Worm (Caenorhabditis elegans) whole organism, L1 larva: Measurements from ENCODE around the gene K12H6.12.

Source experiments
- C34B4.2 ChIP-seq: sonication (generic microtip); optimal IDR thresholded peaks from 2 replicates; lab custom pipeline; 2017; ENCODE audit warnings: mild to moderate bottlenecking, missing genetic modification characterization, missing compliant biosample characterization
- aha-1 ChIP-seq: fragments of 150-350 bp; optimal IDR thresholded peaks from 2 replicates; lab custom pipeline; 2014; ENCODE audit warnings: missing biosample characterization, missing genetic modification characterization
- ama-1 ChIP-seq: fragments of 150-350 bp; optimal IDR thresholded peaks from 2 replicates; lab custom pipeline; 2014
- blmp-1 ChIP-seq: fragments of 150-350 bp; optimal IDR thresholded peaks from 2 replicates; lab custom pipeline; 2014; ENCODE audit warnings: missing biosample characterization, missing genetic modification characterization
- ceh-82 ChIP-seq, 3 experiments: fragments of 150-350 bp in 1 of 3; sonication (generic microtip) in 2 of 3; optimal IDR thresholded peaks; 2 replicates each; lab custom pipeline; 2014 to 2017; ENCODE audit warnings: missing biosample characterization in 3 of 3, missing genetic modification characterization in 3 of 3
- dpl-1 ChIP-seq, 3 experiments: fragments of 150-350 bp in 2 of 3; sonication (generic microtip) in 1 of 3; optimal IDR thresholded peaks; 2 replicates each; lab custom pipeline; 2014 to 2017; ENCODE audit warnings: missing biosample characterization in 3 of 3, missing genetic modification characterization in 3 of 3, missing genetic modification reagents in 3 of 3
- efl-1 ChIP-seq, 4 experiments: fragments of 150-350 bp; optimal IDR thresholded peaks in 3 of 4; peaks in 1 of 4; 1 replicate in 1 of 4; 2 replicates in 3 of 4; lab custom pipeline; 2014; ENCODE audit warnings: missing biosample characterization in 2 of 4, missing genetic modification characterization in 2 of 4, missing genetic modification reagents in 2 of 4
- efl-3 ChIP-seq: fragments of 200-800 bp; sonication (Bioruptor generic); optimal IDR thresholded peaks from 2 replicates; lab custom pipeline; 2018; ENCODE audit warnings: mild to moderate bottlenecking, missing genetic modification characterization, missing compliant biosample characterization
- elt-2 ChIP-seq: sonication (generic microtip); optimal IDR thresholded peaks from 2 replicates; lab custom pipeline; 2016; ENCODE audit warnings: missing genetic modification characterization, mild to moderate bottlenecking, inconsistent platforms, missing compliant biosample characterization, missing genetic modification reagents
- elt-3 ChIP-seq, 6 experiments: fragments of 150-350 bp in 1 of 6; sonication (generic microtip); optimal IDR thresholded peaks; 2 replicates each; lab custom pipeline; 2017 to 2018; ENCODE audit warnings: missing biosample characterization in 6 of 6, missing genetic modification characterization in 6 of 6, inconsistent platforms in 1 of 6
- fkh-10 ChIP-seq: sonication (generic microtip); optimal IDR thresholded peaks from 2 replicates; lab custom pipeline; 2017; ENCODE audit warnings: missing biosample characterization, missing genetic modification reagents, missing genetic modification characterization
- fkh-4 ChIP-seq: sonication (generic microtip); optimal IDR thresholded peaks from 2 replicates; lab custom pipeline; 2016; ENCODE audit warnings: missing compliant biosample characterization, missing genetic modification characterization, borderline replicate concordance
- fkh-8 ChIP-seq: sonication (generic microtip); optimal IDR thresholded peaks from 2 replicates; lab custom pipeline; 2016; ENCODE audit warnings: mild to moderate bottlenecking, missing genetic modification characterization, missing compliant biosample characterization
- hpl-2 ChIP-seq: fragments of 150-350 bp; optimal IDR thresholded peaks from 2 replicates; lab custom pipeline; 2014; ENCODE audit warnings: missing biosample characterization, missing genetic modification reagents, missing genetic modification characterization
- isw-1 ChIP-seq: fragments of 200-800 bp; sonication (Bioruptor generic); IDR thresholded peaks from 2 replicates; pipeline ENCODE4 v1.3.6; 2022; ENCODE audit warnings: missing genetic modification characterization, missing compliant biosample characterization
- lin-14 ChIP-seq: fragments of 200-800 bp; sonication (Bioruptor generic); optimal IDR thresholded peaks from 2 replicates; lab custom pipeline; 2018; ENCODE audit warnings: mild to moderate bottlenecking, missing genetic modification characterization, moderate library complexity, missing compliant biosample characterization
- lin-35 ChIP-seq, 2 experiments: fragments of 150-350 bp; optimal IDR thresholded peaks; 2 replicates each; lab custom pipeline; 2014; ENCODE audit warnings: missing biosample characterization in 2 of 2, missing genetic modification characterization in 2 of 2, missing genetic modification reagents in 2 of 2
- lin-39 ChIP-seq: fragments of 150-350 bp; optimal IDR thresholded peaks from 2 replicates; lab custom pipeline; 2014; ENCODE audit warnings: missing biosample characterization, missing genetic modification reagents, missing genetic modification characterization
- lir-3 ChIP-seq: sonication (generic microtip); optimal IDR thresholded peaks from 2 replicates; lab custom pipeline; 2016; ENCODE audit warnings: mild to moderate bottlenecking, missing genetic modification characterization, moderate library complexity, missing compliant biosample characterization; ENCODE audit not compliant: poor library complexity
- lsy-2 ChIP-seq, 2 experiments: fragments of 150-350 bp; optimal IDR thresholded peaks; 2 replicates each; lab custom pipeline; 2014; ENCODE audit warnings: missing biosample characterization in 2 of 2, missing genetic modification characterization in 2 of 2
- mab-9 ChIP-seq: fragments of 200-800 bp; sonication (Bioruptor generic); IDR thresholded peaks from 2 replicates; pipeline ENCODE4 v1.3.6; 2022; ENCODE audit warnings: missing genetic modification reagents, missing genetic modification characterization, missing compliant biosample characterization
- mdl-1 ChIP-seq, 2 experiments: fragments of 150-350 bp; optimal IDR thresholded peaks; 2 replicates each; lab custom pipeline; 2014 to 2017; ENCODE audit warnings: missing biosample characterization in 2 of 2, missing genetic modification characterization in 2 of 2, inconsistent platforms in 1 of 2
- nhr-19 ChIP-seq: fragments of 200-800 bp; sonication (Bioruptor generic); conservative IDR thresholded peaks from 2 replicates; pipeline ENCODE4 v1.3.6; 2022; ENCODE audit warnings: missing genetic modification characterization, missing compliant biosample characterization
- nhr-20 ChIP-seq: sonication (generic microtip); optimal IDR thresholded peaks from 2 replicates; lab custom pipeline; 2016; ENCODE audit warnings: mild to moderate bottlenecking, missing genetic modification characterization, missing compliant biosample characterization
- nhr-47 ChIP-seq: sonication (generic microtip); optimal IDR thresholded peaks from 2 replicates; lab custom pipeline; 2016; ENCODE audit warnings: mild to moderate bottlenecking, missing genetic modification characterization, moderate library complexity, missing compliant biosample characterization
- nhr-71 ChIP-seq: sonication (generic microtip); optimal IDR thresholded peaks from 2 replicates; lab custom pipeline; 2016; ENCODE audit warnings: mild to moderate bottlenecking, missing genetic modification characterization, moderate library complexity, missing compliant biosample characterization
- nhr-76 ChIP-seq: sonication (generic microtip); optimal IDR thresholded peaks from 2 replicates; lab custom pipeline; 2017; ENCODE audit warnings: missing biosample characterization, missing genetic modification characterization
- nhr-84 ChIP-seq: sonication (generic microtip); optimal IDR thresholded peaks from 2 replicates; lab custom pipeline; 2017; ENCODE audit warnings: missing biosample characterization, missing genetic modification characterization
- nhr-85 ChIP-seq: sonication (generic microtip); peaks from one replicate; lab custom pipeline; 2016; ENCODE audit warnings: missing genetic modification characterization, inconsistent platforms, missing compliant biosample characterization
- nhr-90 ChIP-seq: sonication (generic microtip); optimal IDR thresholded peaks from 2 replicates; lab custom pipeline; 2016; ENCODE audit warnings: mild to moderate bottlenecking, missing genetic modification characterization, missing compliant biosample characterization; ENCODE audit not compliant: poor library complexity
- skn-1 ChIP-seq: fragments of 150-350 bp; optimal IDR thresholded peaks from 2 replicates; lab custom pipeline; 2014; ENCODE audit warnings: missing biosample characterization, missing genetic modification characterization
- snu-23 ChIP-seq: sonication (generic microtip); optimal IDR thresholded peaks from 2 replicates; lab custom pipeline; 2016; ENCODE audit warnings: missing genetic modification characterization, missing compliant biosample characterization
- sox-4 ChIP-seq: sonication (generic microtip); optimal IDR thresholded peaks from 2 replicates; lab custom pipeline; 2016; ENCODE audit warnings: missing genetic modification characterization, missing compliant biosample characterization
- sup-37 ChIP-seq: fragments of 200-800 bp; sonication (Bioruptor generic); optimal IDR thresholded peaks from 2 replicates; lab custom pipeline; 2018; ENCODE audit warnings: mild to moderate bottlenecking, missing genetic modification characterization, missing compliant biosample characterization
- swsn-7 ChIP-seq: sonication (generic microtip); optimal IDR thresholded peaks from 2 replicates; lab custom pipeline; 2016; ENCODE audit warnings: missing genetic modification characterization, missing compliant biosample characterization
- tlp-1 ChIP-seq: fragments of 150-350 bp; optimal IDR thresholded peaks from 2 replicates; lab custom pipeline; 2014; ENCODE audit warnings: missing biosample characterization, missing genetic modification characterization
- unc-62 ChIP-seq: fragments of 150-350 bp; optimal IDR thresholded peaks from 2 replicates; lab custom pipeline; 2014; ENCODE audit warnings: missing biosample characterization, missing genetic modification reagents, missing genetic modification characterization
- unc-98 ChIP-seq: fragments of 200-800 bp; sonication (Bioruptor generic); IDR thresholded peaks from 2 replicates; pipeline ENCODE4 v1.3.6; 2022; ENCODE audit warnings: missing genetic modification characterization, missing compliant biosample characterization
- ztf-4 ChIP-seq: fragments of 150-350 bp; optimal IDR thresholded peaks from 2 replicates; lab custom pipeline; 2014; ENCODE audit warnings: missing biosample characterization, missing genetic modification characterization

K12H6.12 gene

DNA sequence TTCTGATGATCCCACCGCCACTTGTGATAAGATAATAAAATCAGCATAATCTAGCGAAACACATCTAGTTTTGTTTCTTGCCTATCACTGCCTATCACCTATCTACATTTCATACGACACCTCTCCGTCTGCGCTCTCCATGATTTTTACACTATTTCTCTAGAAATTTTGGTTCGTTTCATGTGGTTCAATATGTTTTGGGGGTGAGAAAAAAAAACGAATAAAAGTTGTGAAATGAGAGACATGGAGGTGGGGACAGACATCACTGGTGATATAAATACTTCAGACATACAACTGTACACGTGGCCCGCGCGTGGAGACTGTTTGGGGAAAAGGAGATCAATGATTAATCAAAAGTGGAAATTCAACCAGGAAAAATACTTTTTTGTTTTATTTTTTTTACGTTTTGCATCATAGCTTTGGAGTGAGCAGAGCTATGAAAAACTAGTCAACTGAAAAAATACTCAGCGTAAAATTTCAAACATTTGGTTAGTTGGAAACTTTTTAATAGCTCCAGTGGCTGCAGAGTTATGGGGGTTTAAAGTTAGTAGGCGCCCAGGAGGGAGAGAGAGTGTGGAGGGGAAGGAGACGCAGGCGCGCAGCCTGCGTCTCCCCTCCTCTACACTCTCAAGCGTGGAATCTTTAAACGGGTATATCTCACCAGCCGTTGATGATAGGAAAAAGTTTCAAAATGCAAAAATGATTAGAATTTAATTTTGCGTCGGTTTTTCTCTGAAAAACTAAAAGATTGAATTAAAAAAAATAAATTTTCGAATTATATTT, 5.0 kb upstream of the K12H6.12 start:
- peak in 1 of 2 experiments; percentile 49 for TF ChIP-seq mdl-1 (tag; optimal IDR thresholded peaks at IDR 0.05; lab: Kevin White, UChicago)
- peak in 4 of 6 experiments; percentile 11 to 87 (median 68) for TF ChIP-seq elt-3 (tag; optimal IDR thresholded peaks at IDR 0.05; lab: Kevin White, UChicago)
- peak; percentile 50 for TF ChIP-seq blmp-1 (tag; lab: Kevin White, UChicago)
- TF ChIP-seq nhr-90: peak; percentile 31
- no peak for TF ChIP-seq aha-1 (tag; lab: Kevin White, UChicago)
- TF ChIP-seq hpl-2 (GFP tag; lab: Kevin White, UChicago): no peak
- peak; percentile 24 for TF ChIP-seq snu-23 (GFP tag; lab: Kevin White, UChicago)
- peak; percentile 48 for TF ChIP-seq lin-14 (GFP tag; lab: Kevin White, UChicago)
- 0 out of 2 replicates have a peak, but pooled peaks have one; percentile 5 for TF ChIP-seq nhr-19 (GFP tag; lab: Robert Waterston, UW)
- peak; percentile 38 for TF ChIP-seq nhr-71 (tag; lab: Kevin White, UChicago)
- TF ChIP-seq elt-2 (tag; lab: Kevin White, UChicago): peak; percentile 90
- no peak for TF ChIP-seq isw-1 (GFP tag; lab: Robert Waterston, UW)
- TF ChIP-seq fkh-8: no peak
- peak; percentile 40 for TF ChIP-seq nhr-20 (tag; lab: Kevin White, UChicago)
- TF ChIP-seq lin-35 (GFP tag; optimal IDR thresholded peaks at IDR 0.05; lab: Kevin White, UChicago): peak in 1 of 2 experiments; percentile 46
- peak; percentile 66 for TF ChIP-seq nhr-85 (tag; lab: Kevin White, UChicago)
- TF ChIP-seq, all 84 proteins: peak for 12

DNA sequence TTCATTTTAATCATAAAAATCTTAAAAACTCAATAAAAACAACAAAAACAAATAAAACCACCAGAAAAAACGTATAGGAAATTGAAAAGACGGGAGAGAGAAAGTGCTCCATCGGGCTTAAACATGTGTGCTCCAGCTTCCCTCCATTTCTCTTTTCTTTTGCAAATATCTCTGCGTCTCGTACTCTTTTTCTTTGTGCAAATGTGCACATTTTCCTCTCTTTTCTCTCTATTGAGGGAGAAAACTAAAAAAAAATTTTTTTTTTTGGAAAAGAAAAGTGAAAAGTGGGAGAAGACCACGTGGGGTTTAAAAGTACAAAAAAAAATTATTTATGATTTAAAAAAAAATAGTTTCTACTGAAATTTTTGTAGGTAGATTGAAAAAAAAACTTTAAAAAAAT, 3.7 kb upstream of the K12H6.12 start:
- TF ChIP-seq lsy-2 (tag; optimal IDR thresholded peaks at IDR 0.05; lab: Kevin White, UChicago) (peak in 1 of 2 experiments; percentile 42), snu-23 (GFP tag; lab: Kevin White, UChicago) (peak; percentile 2), dpl-1 (GFP tag; optimal IDR thresholded peaks at IDR 0.05; lab: Kevin White, UChicago) (peak in 1 of 3 experiments; percentile 13), nhr-47 (no peak), mab-9 (GFP tag; lab: Robert Waterston, UW) (no peak), aha-1 (tag; lab: Kevin White, UChicago) (no peak), nhr-76 (tag; lab: Kevin White, UChicago) (no peak), C34B4.2 (tag; lab: Kevin White, UChicago) (no peak), sup-37 (GFP tag; lab: Kevin White, UChicago) (no peak), fkh-4 (no peak), nhr-84 (no peak), unc-62 (GFP tag; lab: Kevin White, UChicago) (no peak), sox-4 (tag; lab: Kevin White, UChicago) (no peak), mdl-1 (tag; optimal IDR thresholded peaks at IDR 0.05; lab: Kevin White, UChicago) (peak in 1 of 2 experiments; percentile 32), tlp-1 (tag; lab: Kevin White, UChicago) (no peak), lir-3 (no peak), skn-1 (tag; lab: Kevin White, UChicago) (no peak), nhr-71 (tag; lab: Kevin White, UChicago) (peak; percentile 46), ama-1 (lab: Kevin White, UChicago) (no peak), efl-1 (optimal IDR thresholded peaks at IDR 0.05; lab: Kevin White, UChicago) (peak; percentile 34 to 51), efl-1 (GFP tag; optimal IDR thresholded peaks at IDR 0.05 in 1 of 2; lab: Kevin White, UChicago) (no peak), lin-39 (tag; lab: Kevin White, UChicago) (no peak), swsn-7 (tag; lab: Kevin White, UChicago) (no peak), fkh-10 (no peak), unc-98 (GFP tag; lab: Robert Waterston, UW) (no peak), ztf-4 (no peak), efl-3 (GFP tag; lab: Kevin White, UChicago) (no peak), nhr-90 (no peak), ceh-82 (tag; optimal IDR thresholded peaks at IDR 0.05; lab: Kevin White, UChicago) (peak in 1 of 3 experiments; percentile 15), lin-14 (GFP tag; lab: Kevin White, UChicago) (peak; percentile 65)
